Worm (Caenorhabditis elegans) whole organism, mixed stage, embryonic: Measurements from ENCODE around the gene mdt-19.

Experiments used
- bed-3 ChIP-seq: fragments of 200-800 bp; sonication (Bioruptor generic); optimal IDR thresholded peaks from 3 replicates; lab custom pipeline; 2018; ENCODE audit warnings: mild to moderate bottlenecking, missing genetic modification characterization, moderate library complexity, missing compliant biosample characterization
- blmp-1 ChIP-seq: fragments of 150-350 bp; optimal IDR thresholded peaks from 2 replicates; lab custom pipeline; 2014; ENCODE audit warnings: missing biosample characterization, missing genetic modification characterization
- ceh-39 ChIP-seq: fragments of 150-350 bp; optimal IDR thresholded peaks from 2 replicates; lab custom pipeline; 2014; ENCODE audit warnings: missing biosample characterization, missing genetic modification characterization
- ceh-83 ChIP-seq: fragments of 200-800 bp; sonication (Bioruptor generic); optimal IDR thresholded peaks from 2 replicates; lab custom pipeline; 2018; ENCODE audit warnings: mild to moderate bottlenecking, missing genetic modification characterization, missing compliant biosample characterization
- ces-1 ChIP-seq: fragments of 150-350 bp; optimal IDR thresholded peaks from 2 replicates; lab custom pipeline; 2014; ENCODE audit warnings: missing biosample characterization, missing genetic modification reagents, missing genetic modification characterization
- drap-1 ChIP-seq: fragments of 200-800 bp; sonication (Bioruptor generic); optimal IDR thresholded peaks from 3 replicates; lab custom pipeline; 2018; ENCODE audit warnings: mild to moderate bottlenecking, missing genetic modification characterization, missing compliant biosample characterization
- elt-1 ChIP-seq: sonication (generic microtip); optimal IDR thresholded peaks from 2 replicates; lab custom pipeline; 2017; ENCODE audit warnings: missing genetic modification characterization, mild to moderate bottlenecking, missing compliant biosample characterization, antibody characterized with exemption, moderate library complexity, borderline replicate concordance; ENCODE audit not compliant: insufficient read depth
- flh-1 ChIP-seq: fragments of 200-800 bp; sonication (Bioruptor generic); optimal IDR thresholded peaks from 2 replicates; lab custom pipeline; 2018; ENCODE audit warnings: mild to moderate bottlenecking, missing genetic modification characterization, moderate library complexity, missing compliant biosample characterization
- hlh-1 ChIP-seq: fragments of 150-350 bp; optimal IDR thresholded peaks from 2 replicates; lab custom pipeline; 2014; ENCODE audit warnings: missing biosample characterization, missing genetic modification reagents, missing genetic modification characterization
- lin-13 ChIP-seq: fragments of 150-350 bp; optimal IDR thresholded peaks from 2 replicates; lab custom pipeline; 2014; ENCODE audit warnings: missing biosample characterization, missing genetic modification characterization
- lin-32 ChIP-seq: fragments of 200-800 bp; sonication (Bioruptor generic); optimal IDR thresholded peaks from 2 replicates; lab custom pipeline; 2018; ENCODE audit warnings: mild to moderate bottlenecking, missing genetic modification characterization, missing compliant biosample characterization
- lsy-2 ChIP-seq: fragments of 150-350 bp; optimal IDR thresholded peaks from 2 replicates; lab custom pipeline; 2014; ENCODE audit warnings: missing biosample characterization, missing genetic modification characterization
- mab-5 ChIP-seq: fragments of 150-350 bp; optimal IDR thresholded peaks from 2 replicates; lab custom pipeline; 2014; ENCODE audit warnings: missing biosample characterization, missing genetic modification characterization
- nhr-12 ChIP-seq: fragments of 150-350 bp; optimal IDR thresholded peaks from 2 replicates; lab custom pipeline; 2014; ENCODE audit warnings: missing biosample characterization, missing genetic modification characterization
- nhr-2 ChIP-seq: fragments of 150-350 bp; optimal IDR thresholded peaks from 2 replicates; lab custom pipeline; 2014; ENCODE audit warnings: missing biosample characterization, missing genetic modification characterization
- nhr-237 ChIP-seq: fragments of 150-350 bp; optimal IDR thresholded peaks from 2 replicates; lab custom pipeline; 2014; ENCODE audit warnings: missing biosample characterization, missing genetic modification characterization
- nhr-76 ChIP-seq: sonication (generic microtip); optimal IDR thresholded peaks from 2 replicates; lab custom pipeline; 2017; ENCODE audit warnings: missing biosample characterization, missing genetic modification characterization
- pha-4 ChIP-seq: fragments of 150-350 bp; optimal IDR thresholded peaks from 2 replicates; lab custom pipeline; 2018; ENCODE audit warnings: missing biosample characterization, missing genetic modification reagents, missing genetic modification characterization
- sem-2 ChIP-seq: fragments of 200-800 bp; sonication (Bioruptor generic); optimal IDR thresholded peaks from 2 replicates; lab custom pipeline; 2018; ENCODE audit warnings: mild to moderate bottlenecking, missing genetic modification characterization, missing compliant biosample characterization
- snpc-4 ChIP-seq: fragments of 150-350 bp; optimal IDR thresholded peaks from 2 replicates; lab custom pipeline; 2014; ENCODE audit warnings: missing biosample characterization, missing genetic modification characterization
- sptf-1 ChIP-seq: sonication (generic microtip); optimal IDR thresholded peaks from 2 replicates; lab custom pipeline; 2017; ENCODE audit warnings: mild to moderate bottlenecking, missing genetic modification characterization, moderate library complexity, missing compliant biosample characterization
- tbx-8 ChIP-seq: fragments of 200-800 bp; sonication (Bioruptor generic); optimal IDR thresholded peaks from 2 replicates; lab custom pipeline; 2018; ENCODE audit warnings: mild to moderate bottlenecking, missing genetic modification characterization, moderate library complexity, missing compliant biosample characterization
- unc-120 ChIP-seq: sonication (generic microtip); optimal IDR thresholded peaks from 2 replicates; lab custom pipeline; 2017; ENCODE audit warnings: missing genetic modification characterization, missing compliant biosample characterization; ENCODE audit not compliant: poor library complexity, severe bottlenecking
- unc-39 ChIP-seq: fragments of 150-350 bp; optimal IDR thresholded peaks from 2 replicates; lab custom pipeline; 2014; ENCODE audit warnings: missing biosample characterization, missing genetic modification characterization
- unc-62 ChIP-seq: fragments of 150-350 bp; optimal IDR thresholded peaks from 2 replicates; lab custom pipeline; 2014; ENCODE audit warnings: missing biosample characterization, missing genetic modification reagents, missing genetic modification characterization
- zip-8 ChIP-seq: fragments of 150-350 bp; optimal IDR thresholded peaks from 2 replicates; lab custom pipeline; 2014; ENCODE audit warnings: missing biosample characterization, missing genetic modification characterization
- ztf-11 ChIP-seq: fragments of 150-350 bp; optimal IDR thresholded peaks from 2 replicates; lab custom pipeline; 2014; ENCODE audit warnings: missing biosample characterization, missing genetic modification characterization

Gene mdt-19

DNA sequence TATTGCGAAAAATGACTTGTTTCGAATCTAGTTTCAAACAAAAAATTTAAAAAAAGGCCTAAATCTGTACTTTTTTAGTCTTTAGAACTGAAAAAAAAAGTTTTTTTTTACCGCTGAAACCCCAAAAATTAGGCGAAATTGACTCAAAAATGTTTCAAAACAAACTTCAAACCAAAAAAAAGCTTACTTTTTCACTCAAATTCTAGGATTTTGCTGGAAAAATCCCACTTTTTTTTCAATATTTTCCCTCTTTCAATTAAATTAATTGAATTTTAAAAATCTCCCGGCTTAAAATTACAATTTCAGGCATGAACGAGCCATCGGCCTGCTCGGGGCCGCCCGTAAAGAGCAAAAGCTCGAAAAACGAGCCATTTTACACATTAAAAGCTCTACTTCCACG, at the start of gene mdt-19:
Gene mdt-19, plus strand, starts transcription at position 301 of the 400 bp plus-strand sequence.
- TF ChIP-seq nhr-76 (tag; lab: Kevin White, UChicago) = no peak
- TF ChIP-seq hlh-1 = no peak
- TF ChIP-seq mab-5 (tag; lab: Kevin White, UChicago) = no peak
- TF ChIP-seq pha-4 (tag; lab: Kevin White, UChicago) = no peak
- no peak for TF ChIP-seq unc-62 (GFP tag; lab: Kevin White, UChicago)
- TF ChIP-seq, all 35 proteins: peak for 0

DNA sequence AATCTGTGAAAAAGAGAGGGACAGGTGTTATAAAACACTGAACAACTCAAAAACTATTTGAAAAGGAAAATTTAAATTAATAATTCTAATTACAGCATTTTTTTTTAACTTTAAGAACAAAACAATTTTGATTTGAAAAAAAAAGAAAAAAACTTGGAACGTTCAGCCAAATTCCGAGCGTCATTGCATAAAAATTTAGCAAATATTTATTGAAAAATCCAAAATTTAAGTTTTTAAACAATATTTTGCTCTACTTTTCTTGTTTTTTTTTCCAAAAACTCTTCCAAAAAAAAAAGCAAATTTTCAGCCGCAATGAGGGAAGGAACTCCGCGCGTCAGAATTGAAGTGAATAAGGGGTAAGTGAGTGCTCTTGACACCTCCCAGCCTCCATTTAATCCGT, 48.2 kb upstream of the mdt-19 start, which contains the start of gene feh-1:
Gene feh-1, plus strand, starts transcription at position 301 of the 400 bp plus-strand sequence.
- TF ChIP-seq sptf-1 (tag; lab: Kevin White, UChicago) (no peak), ztf-11 (tag; lab: Kevin White, UChicago) (no peak), lsy-2 (no peak), drap-1 (GFP tag; lab: Kevin White, UChicago) (no peak), unc-120 (tag; lab: Kevin White, UChicago) (no peak), bed-3 (GFP tag; lab: Kevin White, UChicago) (no peak), snpc-4 (tag; lab: Kevin White, UChicago) (no peak), lin-13 (tag; lab: Kevin White, UChicago) (no peak), ces-1 (GFP tag; lab: Kevin White, UChicago) (no peak), elt-1 (tag; lab: Kevin White, UChicago) (no peak), sem-2 (GFP tag; lab: Kevin White, UChicago) (no peak), lin-32 (GFP tag; lab: Kevin White, UChicago) (no peak), zip-8 (tag; lab: Kevin White, UChicago) (no peak), hlh-1 (no peak), unc-39 (tag; lab: Kevin White, UChicago) (no peak), unc-62 (GFP tag; lab: Kevin White, UChicago) (no peak), ceh-39 (no peak)

DNA sequence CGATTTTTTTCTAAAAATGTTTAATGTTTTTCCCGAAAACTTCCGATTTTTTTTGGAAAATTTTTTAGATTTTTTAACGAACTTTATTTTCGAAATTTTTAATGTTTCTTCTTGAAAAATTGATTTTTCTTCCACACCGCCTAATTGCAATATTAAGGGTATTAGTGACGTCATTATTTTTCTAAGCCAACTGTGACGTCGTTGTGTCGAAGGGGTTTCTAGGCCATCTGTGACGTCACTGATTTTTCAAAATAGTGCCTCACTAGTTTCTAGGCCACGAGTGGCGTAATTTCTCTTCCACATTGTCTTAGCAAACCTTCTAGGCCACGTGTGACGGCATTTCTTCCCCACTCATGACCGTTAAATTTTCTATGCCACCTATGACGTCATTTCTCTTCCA, 45.9 kb upstream of the mdt-19 start:
- no peak for TF ChIP-seq nhr-2
- TF ChIP-seq zip-8 (tag; lab: Kevin White, UChicago) = peak; percentile 94

DNA sequence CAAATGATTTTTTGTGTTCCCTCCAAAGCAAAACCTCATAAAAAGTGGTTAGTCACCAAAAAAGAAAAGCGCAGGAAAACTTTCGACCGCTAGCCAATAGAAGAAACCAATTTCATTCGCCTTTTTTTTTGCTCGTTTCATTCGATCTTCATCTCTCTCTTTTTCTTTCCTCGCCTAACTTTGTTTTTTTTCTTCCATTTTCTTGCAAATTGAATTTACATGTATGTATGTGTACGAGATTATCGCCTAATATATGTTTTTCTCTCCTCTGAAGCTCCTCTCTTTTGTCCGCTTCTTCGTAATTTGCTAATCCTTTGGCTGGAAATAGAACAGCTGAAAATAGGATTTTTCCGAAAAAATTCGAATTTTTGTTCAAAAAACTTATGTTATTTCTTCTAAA, 45.5 kb upstream of the mdt-19 start:
- TF ChIP-seq ces-1 (GFP tag; lab: Kevin White, UChicago) (peak; percentile 93), ceh-83 (GFP tag; lab: Kevin White, UChicago) (no peak)
- TF ChIP-seq, all 35 proteins: peak for 1

DNA sequence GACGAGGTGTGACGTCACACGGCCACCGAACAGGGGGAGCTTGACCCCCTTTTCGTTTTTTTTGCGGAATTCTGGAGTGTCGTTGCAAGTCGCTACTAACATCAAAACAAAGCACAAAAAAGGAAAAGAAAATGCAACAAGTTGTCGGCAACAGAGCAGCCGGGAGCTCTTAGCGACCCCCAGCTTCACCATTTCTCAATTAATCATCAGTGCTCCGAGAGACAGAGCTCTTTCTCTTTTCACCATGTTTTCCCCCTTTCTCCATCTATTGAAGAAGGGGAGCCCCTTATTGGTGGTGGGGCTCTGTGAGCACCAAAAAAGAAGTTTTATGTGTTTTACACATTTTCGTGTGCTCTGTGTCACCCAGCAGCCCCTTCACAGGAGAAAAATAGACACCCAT, 44.3 kb upstream of the mdt-19 start:
- TF ChIP-seq lin-32 (GFP tag; lab: Kevin White, UChicago) = no peak
- TF ChIP-seq nhr-237 (tag; lab: Kevin White, UChicago) = no peak
- no peak for TF ChIP-seq tbx-8 (GFP tag; lab: Kevin White, UChicago)
- no peak for TF ChIP-seq snpc-4 (tag; lab: Kevin White, UChicago)
- TF ChIP-seq pha-4 (tag; lab: Kevin White, UChicago) = no peak
- no peak for TF ChIP-seq nhr-12 (tag; lab: Kevin White, UChicago)
- TF ChIP-seq ceh-83 (GFP tag; lab: Kevin White, UChicago) = no peak
- TF ChIP-seq flh-1 (GFP tag; lab: Kevin White, UChicago) = no peak
- TF ChIP-seq ztf-11 (tag; lab: Kevin White, UChicago) = no peak
- no peak for TF ChIP-seq lin-13 (tag; lab: Kevin White, UChicago)
- no peak for TF ChIP-seq unc-120 (tag; lab: Kevin White, UChicago)
- TF ChIP-seq lsy-2 = no peak
- no peak for TF ChIP-seq drap-1 (GFP tag; lab: Kevin White, UChicago)
- TF ChIP-seq unc-62 (GFP tag; lab: Kevin White, UChicago) = no peak
- TF ChIP-seq nhr-76 (tag; lab: Kevin White, UChicago) = no peak
- TF ChIP-seq blmp-1 (tag; lab: Kevin White, UChicago) = no peak
- no peak for TF ChIP-seq elt-1 (tag; lab: Kevin White, UChicago)

DNA sequence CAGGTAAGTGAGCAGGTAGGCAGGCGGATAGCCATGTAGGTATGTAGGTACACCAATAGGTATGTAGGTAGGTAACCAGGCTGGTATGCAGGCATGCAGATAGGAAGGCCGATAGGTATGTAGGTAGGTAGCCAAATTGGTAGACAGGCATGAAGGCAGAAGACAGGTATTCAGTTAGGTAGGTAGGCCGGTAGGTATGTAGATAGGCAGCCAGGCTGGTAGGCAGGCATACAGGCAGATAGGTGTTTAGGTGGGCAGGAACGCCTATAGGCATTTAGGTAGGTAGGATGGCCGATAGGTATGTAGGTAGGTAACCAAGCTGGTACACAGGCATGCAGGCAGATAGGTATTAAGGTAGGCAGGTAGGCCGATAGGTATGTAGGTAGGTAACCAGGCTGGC, 37.1 kb upstream of the mdt-19 start:
- TF ChIP-seq sptf-1 (tag; lab: Kevin White, UChicago) (peak; percentile 51), drap-1 (GFP tag; lab: Kevin White, UChicago) (no peak)
- TF ChIP-seq, all 35 proteins: peak for 1
